Worm (Caenorhabditis elegans): ENCODE results near the gene dnj-2.

dnj-2 gene

ce11 chrIV:11344288-11344687 is 30.5 kb upstream of the dnj-2 start:
- no peak for TF ChIP-seq sptf-2 (GFP tag; optimal IDR thresholded peaks at IDR 0.05)

ce11 chrIV:11340735-11341443 is 27.1 kb upstream of the dnj-2 start:
- TF ChIP-seq madf-8 (GFP tag; conservative IDR thresholded peaks at IDR 0.05) (peak; percentile 17; the same call in 1 of the 2 replicates), repo-1 (tag; optimal IDR thresholded peaks at IDR 0.05) (no peak), Y56A3A.18 (GFP tag; IDR thresholded peaks at IDR 0.05) (no peak), rcor-1 (GFP tag; IDR thresholded peaks at IDR 0.05) (peak; percentile 37; the same call in 1 of the 2 replicates), nhr-90 (tag; optimal IDR thresholded peaks at IDR 0.05) (no peak), ceh-40 (GFP tag; IDR thresholded peaks at IDR 0.05) (no peak), ztf-3 (GFP tag; optimal IDR thresholded peaks at IDR 0.05) (no peak), aptf-3 (GFP tag; IDR thresholded peaks at IDR 0.05) (no peak), pbrm-1 (GFP tag; IDR thresholded peaks at IDR 0.05) (peak; percentile 50; the same call in 1 of the 2 replicates), ceh-91 (GFP tag; IDR thresholded peaks at IDR 0.05) (0 out of 2 replicates have a peak, but pooled peaks have one; percentile 49), ztf-28 (GFP tag; IDR thresholded peaks at IDR 0.05) (no peak), nfyb-1 (GFP tag; IDR thresholded peaks at IDR 0.05) (peak; percentile 78), D2030.7 (GFP tag; IDR thresholded peaks at IDR 0.05) (peak; percentile 51), hrde-1 (tag; optimal IDR thresholded peaks at IDR 0.05; ENCODE audit: borderline replicate concordance) (peak; percentile 93), K11D2.4 (GFP tag; IDR thresholded peaks at IDR 0.05) (no peak), T26A5.8 (tag; optimal IDR thresholded peaks at IDR 0.05) (no peak), mcd-1 (GFP tag; IDR thresholded peaks at IDR 0.05) (0 out of 2 replicates have a peak, but pooled peaks have one; percentile 34), lin-26 (GFP tag; IDR thresholded peaks at IDR 0.05) (peak; percentile 92), ZK185.1 (tag; optimal IDR thresholded peaks at IDR 0.05; ENCODE audit: poor library complexity, severe bottlenecking) (no peak), ama-1 (optimal IDR thresholded peaks at IDR 0.05) (no peak), ama-1 (GFP tag; optimal IDR thresholded peaks at IDR 0.05) (no peak), somi-1 (GFP tag; optimal IDR thresholded peaks at IDR 0.05) (no peak), F57A8.1 (GFP tag; optimal IDR thresholded peaks at IDR 0.05) (no peak), snpc-1.3 (tag; optimal IDR thresholded peaks at IDR 0.05; ENCODE audit: insufficient read depth) (peak; percentile 65), egl-44 (GFP tag; IDR thresholded peaks at IDR 0.05) (peak; percentile 64; the same call in 1 of the 2 replicates), hmg-1.2 (GFP tag; IDR thresholded peaks at IDR 0.05) (peak; percentile 32; the same call in 1 of the 2 replicates), C17E4.6 (GFP tag; IDR thresholded peaks at IDR 0.05) (no peak), efl-1 (GFP tag; optimal IDR thresholded peaks at IDR 0.05) (peak; percentile 2), dox-1 (GFP tag; IDR thresholded peaks at IDR 0.05) (peak; percentile 81), attf-3 (GFP tag; conservative IDR thresholded peaks at IDR 0.05) (no peak), hsf-1 (GFP tag; IDR thresholded peaks at IDR 0.05) (peak; percentile 48; the same call in 1 of the 2 replicates), let-607 (tag; optimal IDR thresholded peaks at IDR 0.05) (no peak), egrh-3 (GFP tag; IDR thresholded peaks at IDR 0.05) (no peak), fkh-3 (tag; optimal IDR thresholded peaks at IDR 0.05) (no peak), nfya-2 (GFP tag; IDR thresholded peaks at IDR 0.05) (no peak), ceh-27 (GFP tag; optimal IDR thresholded peaks at IDR 0.05) (no peak), Y53G8AR.9 (GFP tag; conservative IDR thresholded peaks at IDR 0.05) (peak; percentile 63), tbp1 (GFP tag; optimal IDR thresholded peaks at IDR 0.05) (peak; percentile 7), athp-1 (tag; optimal IDR thresholded peaks at IDR 0.05) (no peak), ceh-100 (GFP tag; IDR thresholded peaks at IDR 0.05) (peak; percentile 39; the same call in 1 of the 2 replicates), snpc-1.1 (tag; optimal IDR thresholded peaks at IDR 0.05; ENCODE audit: insufficient read depth) (peak; percentile 6), nfya-1 (tag; optimal IDR thresholded peaks at IDR 0.05; ENCODE audit: borderline replicate concordance, insufficient read depth) (no peak), F52B5.7 (tag; optimal IDR thresholded peaks at IDR 0.05) (no peak), lag-1 (GFP tag; IDR thresholded peaks at IDR 0.05) (no peak)
